Worm (Caenorhabditis elegans) whole organism, L2 larva: ENCODE results near the gene memi-3.

Source experiments
- alr-1 ChIP-seq: fragments of 150-350 bp; optimal IDR thresholded peaks from 2 replicates; lab custom pipeline; 2014; ENCODE audit warnings: missing biosample characterization, missing genetic modification characterization
- ama-1 ChIP-seq: fragments of 150-350 bp; optimal IDR thresholded peaks from 2 replicates; lab custom pipeline; 2018; ENCODE audit warnings: inconsistent platforms
- lin-13 ChIP-seq: fragments of 150-350 bp; optimal IDR thresholded peaks from 2 replicates; lab custom pipeline; 2014; ENCODE audit warnings: missing biosample characterization, missing genetic modification reagents, missing genetic modification characterization
- nhr-11 ChIP-seq: fragments of 150-350 bp; optimal IDR thresholded peaks from 2 replicates; lab custom pipeline; 2014; ENCODE audit warnings: missing biosample characterization, missing genetic modification characterization
- nhr-237 ChIP-seq: fragments of 150-350 bp; optimal IDR thresholded peaks from 2 replicates; lab custom pipeline; 2014; ENCODE audit warnings: missing biosample characterization, missing genetic modification characterization
- zag-1 ChIP-seq: fragments of 150-350 bp; optimal IDR thresholded peaks from 2 replicates; lab custom pipeline; 2014; ENCODE audit warnings: missing biosample characterization, missing genetic modification characterization

DNA sequence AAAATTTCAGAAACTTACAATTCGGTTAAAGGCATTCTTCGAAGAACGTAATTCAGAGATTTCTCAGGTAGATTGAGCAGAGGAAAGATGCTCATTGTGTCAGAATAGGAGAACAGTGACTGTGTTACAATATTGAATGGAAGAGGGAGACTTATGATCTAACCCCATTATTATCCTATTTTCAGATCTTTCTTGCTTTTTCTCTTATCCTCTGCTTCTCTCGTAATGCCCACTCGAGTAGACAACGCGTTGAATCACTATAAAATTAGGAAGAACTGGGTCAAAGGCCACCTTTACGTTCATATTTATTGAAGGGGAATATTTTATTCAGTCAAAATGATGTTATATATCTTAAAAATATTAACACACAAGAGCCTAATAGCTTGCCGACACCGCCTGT is 23.9 kb downstream of the memi-3 start, which contains the start of gene fbxb-76:
- TF ChIP-seq alr-1 (tag; lab: Kevin White, UChicago) (no peak), nhr-237 (tag; lab: Kevin White, UChicago) (no peak), zag-1 (tag; lab: Kevin White, UChicago) (no peak), lin-13 (GFP tag; lab: Kevin White, UChicago) (no peak), nhr-11 (tag; lab: Kevin White, UChicago) (no peak), ama-1 (lab: Kevin White, UChicago) (no peak)
